Fruit fly (Drosophila melanogaster) S2 (cell line): Measurements from ENCODE around the gene und.

ENCODE experiments used
- CG8478 ChIP-seq: fragments of >200 bp; optimal IDR thresholded peaks from 2 replicates; lab custom pipeline; 2018
- CTCF ChIP-seq, 2 experiments: fragments of >200 bp; optimal IDR thresholded peaks; 2 replicates each; lab custom pipeline; 2018

DNA sequence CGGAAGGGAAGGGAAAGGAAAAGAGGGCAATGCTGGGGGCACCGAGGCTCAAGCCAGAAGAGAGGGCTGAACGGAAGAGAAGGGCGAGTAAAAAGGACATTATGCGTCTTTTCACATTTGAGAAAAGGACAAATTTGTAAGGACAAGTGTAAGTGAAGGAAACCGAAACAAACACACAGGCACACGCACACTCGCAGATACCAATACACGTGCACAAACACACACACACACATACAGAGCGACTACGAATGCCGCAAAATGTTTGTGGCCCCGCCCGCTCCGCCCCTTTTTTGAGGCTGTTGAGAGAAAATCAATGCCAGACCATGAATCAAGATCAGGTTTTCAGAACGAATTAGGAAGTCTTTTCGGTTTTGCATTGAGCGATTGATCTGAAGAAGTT lies 9.8 kb upstream of the und start:
- TF ChIP-seq CG8478 (lab: Kevin White, UChicago), result no peak
- no peak for TF ChIP-seq CTCF (optimal IDR thresholded peaks at IDR 0.05; lab: Kevin White, UChicago)
